Worm (Caenorhabditis elegans): ENCODE data around the gene abf-4.
A peak's percentile ranks its signal among the peaks of the same experiment; 100 is the strongest.
"Not testable (repeated sequence)": the region's sequence is repeated elsewhere in the genome, so short reads cannot be mapped to it uniquely, and the experiment has no call there.

The abf-4 gene

DNA sequence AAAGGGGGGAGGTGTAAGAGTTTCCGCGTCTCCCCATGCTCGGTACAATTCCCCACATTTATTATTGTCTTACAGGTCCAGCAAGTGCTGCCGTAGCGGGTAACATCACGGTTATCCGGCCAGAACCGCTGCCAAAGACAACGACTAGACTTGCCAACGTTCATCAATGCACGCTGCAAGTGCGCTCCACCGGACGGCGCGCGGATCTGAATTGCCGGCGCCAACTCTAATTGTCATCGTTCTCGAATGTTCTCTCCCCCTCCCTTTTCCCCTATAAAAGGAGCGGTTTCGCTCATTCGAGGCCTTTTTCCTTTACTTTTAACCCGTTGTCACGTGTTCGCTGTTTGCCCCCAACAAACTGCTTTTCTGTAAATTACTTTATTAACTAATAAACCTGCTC lies 44.5 kb downstream of the abf-4 start, which contains the start of gene Y38H6C.8:
Gene Y38H6C.8, plus strand, starts transcription at position 301 of the 400 bp plus-strand sequence.
- not testable (repeated sequence) for TF ChIP-seq jun-1 (tag; optimal IDR thresholded peaks at IDR 0.05); snpc-4 (tag; optimal IDR thresholded peaks at IDR 0.05); T20F7.1 (GFP tag; optimal IDR thresholded peaks at IDR 0.05)

ce11 chrV:20509427-20509826 lies 48.7 kb downstream of the abf-4 start:
- TF ChIP-seq set-16 (GFP tag; IDR thresholded peaks at IDR 0.05) (peak; percentile 49; the same call in 1 of the 2 replicates), dmd-6 (GFP tag; IDR thresholded peaks at IDR 0.05) (no peak)
